Fruit fly (Drosophila melanogaster) whole organism, embryonic: ENCODE data around the gene CG14232.
A peak's percentile ranks its signal among the peaks of the same experiment; 100 is the strongest.

ENCODE experiments used
- CG10321 ChIP-seq: fragments of 200-800 bp; sonication (Bioruptor generic); IDR thresholded peaks from 2 replicates; pipeline ENCODE4 v1.3.6; 2022; ENCODE audit warnings: missing biosample characterization, missing genetic modification characterization
- CG10979 ChIP-seq: fragments of 200-800 bp; sonication (Bioruptor generic); optimal IDR thresholded peaks from 2 replicates; lab custom pipeline; 2018; ENCODE audit warnings: missing biosample characterization, mild to moderate bottlenecking, missing genetic modification characterization, moderate library complexity
- CG13287 ChIP-seq: fragments of 200-800 bp; sonication (Bioruptor generic); IDR thresholded peaks from 2 replicates; pipeline ENCODE4 v1.3.6; 2022; ENCODE audit warnings: missing biosample characterization, missing genetic modification characterization; ENCODE audit not compliant: partially characterized antibody
- CG13296 ChIP-seq: fragments of 200-800 bp; sonication (Bioruptor generic); optimal IDR thresholded peaks from 3 replicates; lab custom pipeline; 2018; ENCODE audit warnings: missing biosample characterization, mild to moderate bottlenecking, missing genetic modification characterization
- CG1602 ChIP-seq: fragments of 200-800 bp; sonication (Bioruptor generic); optimal IDR thresholded peaks from 3 replicates; lab custom pipeline; 2016; ENCODE audit warnings: missing biosample characterization, missing genetic modification characterization
- CG17385 ChIP-seq: fragments of 200-800 bp; sonication (Bioruptor generic); optimal IDR thresholded peaks from 3 replicates; lab custom pipeline; 2018; ENCODE audit warnings: missing biosample characterization, mild to moderate bottlenecking, missing genetic modification characterization
- CG30020 ChIP-seq: fragments of 200-800 bp; optimal IDR thresholded peaks from 2 replicates; lab custom pipeline; 2019; ENCODE audit warnings: missing biosample characterization, mild to moderate bottlenecking, missing genetic modification characterization, moderate library complexity
- CG4404 ChIP-seq: fragments of 200-800 bp; sonication (Bioruptor generic); IDR thresholded peaks from 2 replicates; pipeline ENCODE4 v1.3.6; 2022; ENCODE audit warnings: missing biosample characterization, missing genetic modification characterization
- CG4617 ChIP-seq: fragments of 200-800 bp; sonication (Bioruptor generic); optimal IDR thresholded peaks from 3 replicates; lab custom pipeline; 2016; ENCODE audit warnings: missing biosample characterization, missing genetic modification characterization, borderline replicate concordance
- CG6175 ChIP-seq: fragments of 200-800 bp; sonication (Bioruptor generic); IDR thresholded peaks from 3 replicates; pipeline ENCODE4 v1.3.6; 2022; ENCODE audit warnings: missing biosample characterization, missing genetic modification characterization
- CG6689 ChIP-seq: fragments of 200-800 bp; sonication (Bioruptor generic); IDR thresholded peaks from 2 replicates; pipeline ENCODE4 v1.3.6; 2022; ENCODE audit warnings: missing biosample characterization, missing genetic modification characterization
- CG6813 ChIP-seq: fragments of 200-800 bp; sonication (Bioruptor generic); optimal IDR thresholded peaks from 2 replicates; lab custom pipeline; 2017; ENCODE audit warnings: missing biosample characterization, missing genetic modification characterization, mild to moderate bottlenecking, moderate library complexity, missing genetic modification reagents
- CG7271 ChIP-seq: fragments of 200-800 bp; sonication (Bioruptor generic); optimal IDR thresholded peaks from 2 replicates; lab custom pipeline; 2018; ENCODE audit warnings: missing biosample characterization, mild to moderate bottlenecking, missing genetic modification characterization, moderate library complexity
- CG8290 ChIP-seq, 3 experiments: fragments of 200-800 bp; sonication (Bioruptor generic); optimal IDR thresholded peaks; 2 replicates each; lab custom pipeline; 2016 to 2019; ENCODE audit warnings: missing biosample characterization in 3 of 3, missing genetic modification characterization in 3 of 3, mild to moderate bottlenecking in 2 of 3, moderate library complexity in 1 of 3
- Chrac-16 ChIP-seq: fragments of 200-800 bp; sonication (Bioruptor generic); optimal IDR thresholded peaks from 3 replicates; lab custom pipeline; 2016; ENCODE audit warnings: missing biosample characterization, missing genetic modification characterization
- ERR ChIP-seq: fragments of 200-800 bp; sonication (Bioruptor generic); optimal IDR thresholded peaks from 2 replicates; lab custom pipeline; 2016; ENCODE audit warnings: missing biosample characterization, missing genetic modification characterization
- Gug ChIP-seq: fragments of 200-800 bp; sonication (Bioruptor generic); IDR thresholded peaks from 4 replicates; pipeline ENCODE4 v1.3.6; 2022; ENCODE audit warnings: missing biosample characterization, missing genetic modification characterization
- Hmr ChIP-seq: fragments of 200-800 bp; sonication (Bioruptor generic); optimal IDR thresholded peaks from 3 replicates; lab custom pipeline; 2017; ENCODE audit warnings: mild to moderate bottlenecking, missing biosample characterization, missing genetic modification reagents, missing genetic modification characterization
- Hr78 ChIP-seq, 2 experiments: fragments of 200-800 bp in 1 of 2; fragments of >200 bp in 1 of 2; sonication (Bioruptor generic) in 1 of 2; optimal IDR thresholded peaks; 2 replicates each; lab custom pipeline; 2017 to 2019; ENCODE audit warnings: missing biosample characterization in 2 of 2, missing genetic modification characterization in 2 of 2, mild to moderate bottlenecking in 1 of 2, moderate library complexity in 1 of 2
- Myb ChIP-seq: fragments of 200-800 bp; sonication (Bioruptor generic); optimal IDR thresholded peaks from 2 replicates; lab custom pipeline; 2016; ENCODE audit warnings: missing biosample characterization, missing genetic modification characterization
- Opbp ChIP-seq: fragments of 200-800 bp; sonication (Bioruptor generic); IDR thresholded peaks from 3 replicates; pipeline ENCODE4 v1.3.6; 2022; ENCODE audit warnings: missing biosample characterization, missing genetic modification characterization; ENCODE audit not compliant: partially characterized antibody
- Sry-δ ChIP-seq: fragments of 200-800 bp; sonication (Bioruptor generic); optimal IDR thresholded peaks from 2 replicates; lab custom pipeline; 2016; ENCODE audit warnings: missing biosample characterization, missing genetic modification characterization
- Tbp ChIP-seq: fragments of >200 bp; optimal IDR thresholded peaks from 2 replicates; lab custom pipeline; 2018; ENCODE audit warnings: missing biosample characterization, missing genetic modification characterization
- Trl ChIP-seq, 3 experiments: fragments of >200 bp in 2 of 3; fragments of 200-800 bp in 1 of 3; sonication (Bioruptor generic) in 1 of 3; optimal IDR thresholded peaks; 2 replicates in 1 of 3; 3 replicates in 2 of 3; lab custom pipeline; 2016 to 2017; ENCODE audit warnings: missing biosample characterization in 1 of 3, missing genetic modification characterization in 1 of 3
- ash1 ChIP-seq: fragments of 200-800 bp; sonication (Bioruptor generic); optimal IDR thresholded peaks from 2 replicates; lab custom pipeline; 2018; ENCODE audit warnings: missing biosample characterization, mild to moderate bottlenecking, missing genetic modification characterization
- ato ChIP-seq: fragments of 200-800 bp; sonication (Bioruptor generic); IDR thresholded peaks from 2 replicates; pipeline ENCODE4 v1.3.6; 2022; ENCODE audit warnings: missing biosample characterization, missing genetic modification characterization; ENCODE audit not compliant: partially characterized antibody
- bbx ChIP-seq: fragments of 200-800 bp; sonication (Bioruptor generic); IDR thresholded peaks from 2 replicates; pipeline ENCODE4 v1.3.6; 2022; ENCODE audit warnings: missing biosample characterization, missing genetic modification characterization; ENCODE audit not compliant: partially characterized antibody
- cas ChIP-seq: fragments of 200-800 bp; sonication (Bioruptor generic); IDR thresholded peaks from 2 replicates; pipeline ENCODE4 v1.3.6; 2022; ENCODE audit warnings: missing biosample characterization, missing genetic modification characterization
- chinmo ChIP-seq: fragments of 200-800 bp; sonication (Bioruptor generic); IDR thresholded peaks from 4 replicates; pipeline ENCODE4 v1.3.6; 2022; ENCODE audit warnings: missing biosample characterization, missing genetic modification characterization; ENCODE audit not compliant: partially characterized antibody
- chn ChIP-seq: fragments of 200-800 bp; sonication (Bioruptor generic); optimal IDR thresholded peaks from 2 replicates; lab custom pipeline; 2016; ENCODE audit warnings: missing biosample characterization, missing genetic modification characterization
- disco-r ChIP-seq: fragments of 200-800 bp; sonication (Bioruptor generic); optimal IDR thresholded peaks from 2 replicates; lab custom pipeline; 2016; ENCODE audit warnings: missing biosample characterization, missing genetic modification characterization
- fru ChIP-seq: fragments of >200 bp; optimal IDR thresholded peaks from 2 replicates; lab custom pipeline; 2017
- gce ChIP-seq: fragments of 200-800 bp; sonication (Bioruptor generic); IDR thresholded peaks from 3 replicates; pipeline ENCODE4 v1.3.6; 2022; ENCODE audit warnings: missing biosample characterization, missing genetic modification characterization
- gem ChIP-seq: fragments of 200-800 bp; sonication (Bioruptor generic); optimal IDR thresholded peaks from 2 replicates; lab custom pipeline; 2019; ENCODE audit warnings: missing biosample characterization, mild to moderate bottlenecking, missing genetic modification characterization, moderate library complexity
- her ChIP-seq: fragments of 200-800 bp; sonication (Bioruptor generic); optimal IDR thresholded peaks from 2 replicates; lab custom pipeline; 2016; ENCODE audit warnings: missing biosample characterization, missing genetic modification characterization
- hkb ChIP-seq, 2 experiments: fragments of 200-800 bp in 1 of 2; fragments of >200 bp in 1 of 2; sonication (Bioruptor generic) in 1 of 2; IDR thresholded peaks in 1 of 2; optimal IDR thresholded peaks in 1 of 2; 2 replicates each; pipeline versions ENCODE4 v1.3.6 to Lab custom; 2017 to 2022; ENCODE audit warnings: missing biosample characterization in 1 of 2, missing genetic modification characterization in 1 of 2
- inv ChIP-seq: fragments of 200-800 bp; sonication (Bioruptor generic); IDR thresholded peaks from 2 replicates; pipeline ENCODE4 v1.3.6; 2022; ENCODE audit warnings: missing biosample characterization, missing genetic modification characterization; ENCODE audit not compliant: partially characterized antibody
- jigr1 ChIP-seq: fragments of 200-800 bp; sonication (Bioruptor generic); IDR thresholded peaks from 3 replicates; pipeline ENCODE4 v1.3.6; 2022; ENCODE audit warnings: missing biosample characterization, missing genetic modification characterization
- jumu ChIP-seq: fragments of 200-800 bp; sonication (Bioruptor generic); optimal IDR thresholded peaks from 3 replicates; lab custom pipeline; 2016; ENCODE audit warnings: missing biosample characterization, missing genetic modification characterization
- pb ChIP-seq: fragments of 200-800 bp; sonication (Bioruptor generic); optimal IDR thresholded peaks from 3 replicates; lab custom pipeline; 2016; ENCODE audit warnings: missing biosample characterization, missing genetic modification characterization
- pnt ChIP-seq: fragments of 200-800 bp; sonication (Bioruptor generic); optimal IDR thresholded peaks from 3 replicates; lab custom pipeline; 2016; ENCODE audit warnings: missing biosample characterization, missing genetic modification characterization
- repo ChIP-seq: fragments of 200-800 bp; sonication (Bioruptor generic); optimal IDR thresholded peaks from 2 replicates; lab custom pipeline; 2016; ENCODE audit warnings: missing biosample characterization, missing genetic modification characterization
- salm ChIP-seq: fragments of 200-800 bp; sonication (Bioruptor generic); optimal IDR thresholded peaks from 2 replicates; lab custom pipeline; 2018; ENCODE audit warnings: missing biosample characterization, mild to moderate bottlenecking, missing genetic modification characterization
- sens ChIP-seq: fragments of 200-800 bp; sonication (Bioruptor generic); peaks from one replicate; lab custom pipeline; 2016; ENCODE audit warnings: missing biosample characterization, missing genetic modification characterization
- sob ChIP-seq: fragments of 200-800 bp; sonication (Bioruptor generic); IDR thresholded peaks from 2 replicates; pipeline ENCODE4 v1.3.6; 2022; ENCODE audit warnings: missing biosample characterization, missing genetic modification characterization
- tll ChIP-seq, 2 experiments: fragments of 200-800 bp in 1 of 2; fragments of >200 bp in 1 of 2; sonication (Bioruptor generic) in 1 of 2; optimal IDR thresholded peaks; 2 replicates each; lab custom pipeline; 2017 to 2019; ENCODE audit warnings: missing biosample characterization in 2 of 2, missing genetic modification characterization in 2 of 2, mild to moderate bottlenecking in 1 of 2, moderate library complexity in 1 of 2
- tx ChIP-seq: fragments of 200-800 bp; sonication (Bioruptor generic); optimal IDR thresholded peaks from 2 replicates; lab custom pipeline; 2016; ENCODE audit warnings: missing biosample characterization, missing genetic modification characterization
- unc-4 ChIP-seq: fragments of 200-800 bp; sonication (Bioruptor generic); IDR thresholded peaks from 2 replicates; pipeline ENCODE4 v1.3.6; 2022; ENCODE audit warnings: missing biosample characterization, missing genetic modification characterization; ENCODE audit not compliant: partially characterized antibody
- yki ChIP-seq: fragments of >200 bp; optimal IDR thresholded peaks from 3 replicates; lab custom pipeline; 2018

Gene CG14232

DNA sequence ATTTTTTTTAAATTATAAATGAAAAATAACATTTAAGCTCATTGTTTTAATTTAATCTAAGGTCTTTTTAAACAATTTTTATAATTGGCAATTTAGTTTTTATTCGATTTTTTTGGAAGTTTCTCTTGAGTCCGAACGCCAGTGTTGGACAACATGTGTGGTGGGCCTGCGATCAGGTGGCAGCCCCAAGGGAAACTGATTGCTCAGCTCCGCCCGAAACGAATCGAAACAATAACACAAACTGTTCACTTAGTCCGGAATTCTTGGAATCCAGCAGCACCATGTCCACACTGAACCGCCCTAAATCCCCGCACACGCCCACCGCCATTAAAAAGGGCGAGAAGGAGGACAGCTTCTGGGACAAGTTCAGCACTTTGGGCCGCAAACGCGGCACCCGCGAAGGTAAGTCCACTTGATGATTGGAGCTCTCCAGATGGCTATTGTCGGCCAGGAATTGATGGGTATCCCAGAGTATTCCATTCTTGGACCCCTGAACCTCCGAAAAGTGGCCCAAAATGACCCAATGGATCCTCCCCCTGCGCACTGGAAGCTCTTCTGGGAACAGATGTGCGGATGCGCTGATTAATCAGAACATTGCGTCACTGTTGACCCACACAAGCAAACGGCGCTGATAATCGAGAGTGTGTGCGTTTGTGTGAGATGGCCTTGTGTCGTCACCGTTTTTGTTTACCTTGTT is 42.0 kb upstream of the CG14232 start, which contains the start of gene parvin:
parvin (plus strand) TSS at position 134 of the 697 bp plus-strand sequence.
- TF ChIP-seq Hmr (no peak), CG6813 (GFP tag; lab: Kevin White, UChicago) (no peak), CG1602 (no peak), chn (GFP tag; lab: Kevin White, UChicago) (no peak), CG7271 (no peak), jumu (GFP tag; lab: Kevin White, UChicago) (no peak), Chrac-16 (GFP tag; lab: Kevin White, UChicago) (no peak), fru (no peak), repo (no peak), Myb (GFP tag; lab: Kevin White, UChicago) (no peak), Trl (optimal IDR thresholded peaks at IDR 0.05; lab: Kevin White, UChicago) (no peak), Trl (GFP tag; optimal IDR thresholded peaks at IDR 0.05; lab: Kevin White, UChicago) (no peak), pnt (no peak), jigr1 (GFP tag; lab: Robert Waterston, UW) (no peak), CG8290 (GFP tag; optimal IDR thresholded peaks at IDR 0.05; lab: Kevin White, UChicago) (no peak), CG8290 (tag; optimal IDR thresholded peaks at IDR 0.05; lab: Kevin White, UChicago) (peak in 1 of 2 experiments; percentile 18), sens (no peak), Tbp (GFP tag; lab: Kevin White, UChicago) (no peak), hkb (optimal IDR thresholded peaks at IDR 0.05; lab: Kevin White, UChicago) (no peak), hkb (GFP tag; IDR thresholded peaks at IDR 0.05; lab: Robert Waterston, UW) (no peak), salm (tag; lab: Kevin White, UChicago) (no peak), cas (GFP tag; lab: Robert Waterston, UW) (no peak), tll (GFP tag; optimal IDR thresholded peaks at IDR 0.05; lab: Kevin White, UChicago) (no peak), CG13296 (no peak), sob (GFP tag; lab: Robert Waterston, UW) (0 out of 2 replicates have a peak, but pooled peaks have one; percentile 14), tx (GFP tag; lab: Kevin White, UChicago) (peak; percentile 52), bbx (no peak; the same call in 1 of the 2 replicates), Gug (GFP tag; lab: Robert Waterston, UW) (no peak), unc-4 (peak; percentile 18; the same call in 1 of the 2 replicates), ato (GFP tag; lab: Robert Waterston, UW) (no peak), ERR (no peak), gce (GFP tag; lab: Robert Waterston, UW) (no peak), CG4617 (GFP tag; lab: Kevin White, UChicago) (peak; percentile 30), CG17385 (GFP tag; lab: Kevin White, UChicago) (no peak), gem (tag; lab: Kevin White, UChicago) (no peak), disco-r (GFP tag; lab: Kevin White, UChicago) (no peak), Opbp (no peak), yki (lab: Kevin White, UChicago) (no peak), CG10979 (tag; lab: Kevin White, UChicago) (no peak), CG6175 (no peak), ash1 (GFP tag; lab: Kevin White, UChicago) (no peak), her (GFP tag; lab: Kevin White, UChicago) (no peak), CG6689 (GFP tag; lab: Robert Waterston, UW) (no peak), CG10321 (GFP tag; lab: Robert Waterston, UW) (no peak), Hr78 (GFP tag; optimal IDR thresholded peaks at IDR 0.05; lab: Kevin White, UChicago) (no peak), CG13287 (GFP tag; lab: Robert Waterston, UW) (peak; percentile 19; the same call in 1 of the 2 replicates), pb (GFP tag; lab: Kevin White, UChicago) (no peak), Sry-δ (peak; percentile 56), chinmo (GFP tag; lab: Robert Waterston, UW) (no peak), inv (no peak; the same call in 1 of the 2 replicates), CG30020 (tag; lab: Kevin White, UChicago) (no peak), CG4404 (GFP tag; lab: Robert Waterston, UW) (no peak)
